Fruit fly (Drosophila melanogaster) whole organism, embryonic: ENCODE measurements around the gene CG46467.

Experiments used
- CG11504 ChIP-seq: fragments of 200-800 bp; sonication (Bioruptor generic); optimal IDR thresholded peaks from 3 replicates; lab custom pipeline; 2019; ENCODE audit warnings: missing biosample characterization, mild to moderate bottlenecking, missing genetic modification characterization, moderate library complexity
- CG12155 ChIP-seq: fragments of 200-800 bp; sonication (Bioruptor generic); optimal IDR thresholded peaks from 3 replicates; lab custom pipeline; 2016; ENCODE audit warnings: missing biosample characterization, missing genetic modification characterization
- CG12942 ChIP-seq: fragments of 200-800 bp; sonication (Bioruptor generic); optimal IDR thresholded peaks from 3 replicates; lab custom pipeline; 2016; ENCODE audit warnings: missing biosample characterization, missing genetic modification characterization
- CG13424 ChIP-seq: fragments of 200-800 bp; sonication (Bioruptor generic); optimal IDR thresholded peaks from 2 replicates; lab custom pipeline; 2019; ENCODE audit warnings: missing biosample characterization, mild to moderate bottlenecking, missing genetic modification characterization, moderate library complexity
- CG14965 ChIP-seq: fragments of 200-800 bp; sonication (Bioruptor generic); optimal IDR thresholded peaks from 2 replicates; lab custom pipeline; 2016; ENCODE audit warnings: missing biosample characterization, missing genetic modification characterization, borderline replicate concordance
- CG15601 ChIP-seq: fragments of 200-800 bp; sonication (Bioruptor generic); optimal IDR thresholded peaks from 3 replicates; lab custom pipeline; 2019; ENCODE audit warnings: missing biosample characterization, mild to moderate bottlenecking, missing genetic modification characterization, moderate library complexity
- CG1603 ChIP-seq: fragments of 200-800 bp; sonication (Bioruptor generic); optimal IDR thresholded peaks from 2 replicates; lab custom pipeline; 2019; ENCODE audit warnings: missing biosample characterization, mild to moderate bottlenecking, missing genetic modification characterization, moderate library complexity
- CG17829 ChIP-seq: fragments of 200-800 bp; optimal IDR thresholded peaks from 2 replicates; lab custom pipeline; 2019; ENCODE audit warnings: missing biosample characterization, mild to moderate bottlenecking, missing genetic modification characterization, moderate library complexity
- CG1832 ChIP-seq: fragments of 200-800 bp; sonication (Bioruptor generic); optimal IDR thresholded peaks from 2 replicates; lab custom pipeline; 2017; ENCODE audit warnings: missing biosample characterization, mild to moderate bottlenecking, missing genetic modification characterization, inconsistent platforms
- CG18476 ChIP-seq: fragments of 200-800 bp; sonication (Bioruptor generic); optimal IDR thresholded peaks from 2 replicates; lab custom pipeline; 2016; ENCODE audit warnings: missing biosample characterization, mild to moderate bottlenecking, missing genetic modification characterization
- CG18599 ChIP-seq: fragments of 200-800 bp; sonication (Bioruptor generic); optimal IDR thresholded peaks from 3 replicates; lab custom pipeline; 2017; ENCODE audit warnings: missing biosample characterization, missing genetic modification characterization, mild to moderate bottlenecking, moderate library complexity, missing genetic modification reagents
- CG2678 ChIP-seq: fragments of 200-800 bp; sonication (Bioruptor generic); optimal IDR thresholded peaks from 3 replicates; lab custom pipeline; 2019; ENCODE audit warnings: missing biosample characterization, mild to moderate bottlenecking, missing genetic modification characterization, moderate library complexity
- CG2712 ChIP-seq: fragments of 200-800 bp; optimal IDR thresholded peaks from 3 replicates; lab custom pipeline; 2019; ENCODE audit warnings: missing biosample characterization, mild to moderate bottlenecking, missing genetic modification characterization, moderate library complexity
- CG2875 ChIP-seq: fragments of 200-800 bp; sonication (Bioruptor generic); optimal IDR thresholded peaks from 2 replicates; lab custom pipeline; 2017; ENCODE audit warnings: missing biosample characterization, mild to moderate bottlenecking, missing genetic modification characterization, missing genetic modification reagents
- CG30403 ChIP-seq: fragments of 200-800 bp; sonication (Bioruptor generic); optimal IDR thresholded peaks from 3 replicates; lab custom pipeline; 2016; ENCODE audit warnings: missing biosample characterization, missing genetic modification characterization
- CG31441 ChIP-seq: fragments of 200-800 bp; sonication (Bioruptor generic); IDR thresholded peaks from 2 replicates; pipeline ENCODE4 v1.3.6; 2022; ENCODE audit warnings: missing biosample characterization, missing genetic modification characterization
- CG34376 ChIP-seq: fragments of 200-800 bp; sonication (Bioruptor generic); optimal IDR thresholded peaks from 2 replicates; lab custom pipeline; 2018; ENCODE audit warnings: missing biosample characterization, mild to moderate bottlenecking, missing genetic modification characterization
- CG4424 ChIP-seq: fragments of 200-800 bp; sonication (Bioruptor generic); optimal IDR thresholded peaks from 3 replicates; lab custom pipeline; 2016; ENCODE audit warnings: missing biosample characterization, missing genetic modification characterization
- CG7839 ChIP-seq: fragments of 200-800 bp; sonication (Bioruptor generic); optimal IDR thresholded peaks from 3 replicates; lab custom pipeline; 2018; ENCODE audit warnings: missing biosample characterization, mild to moderate bottlenecking, missing genetic modification characterization, moderate library complexity
- CoRest ChIP-seq: fragments of 200-800 bp; sonication (Bioruptor generic); optimal IDR thresholded peaks from 3 replicates; lab custom pipeline; 2018; ENCODE audit warnings: missing biosample characterization, mild to moderate bottlenecking, missing genetic modification characterization, moderate library complexity
- Ets65A ChIP-seq: fragments of 200-800 bp; sonication (Bioruptor generic); peaks from one replicate; lab custom pipeline; 2016; ENCODE audit warnings: missing biosample characterization, missing genetic modification characterization
- Fer2 ChIP-seq: fragments of 200-800 bp; sonication (Bioruptor generic); optimal IDR thresholded peaks from 2 replicates; lab custom pipeline; 2018; ENCODE audit warnings: missing biosample characterization, mild to moderate bottlenecking, missing genetic modification characterization, moderate library complexity
- Hr51 ChIP-seq, 2 experiments: fragments of 200-800 bp; sonication (Bioruptor generic); optimal IDR thresholded peaks; 2 replicates in 1 of 2; 3 replicates in 1 of 2; lab custom pipeline; 2016 to 2018; ENCODE audit warnings: missing biosample characterization in 2 of 2, missing genetic modification characterization in 2 of 2, mild to moderate bottlenecking in 1 of 2, moderate library complexity in 1 of 2
- Med ChIP-seq: fragments of 200-800 bp; sonication (Bioruptor generic); peaks from one replicate; lab custom pipeline; 2016; ENCODE audit warnings: missing biosample characterization, missing genetic modification characterization, mild to moderate bottlenecking, inconsistent platforms, moderate library complexity
- PHDP ChIP-seq: fragments of 200-800 bp; sonication (Bioruptor generic); optimal IDR thresholded peaks from 3 replicates; lab custom pipeline; 2018; ENCODE audit warnings: missing biosample characterization, mild to moderate bottlenecking, missing genetic modification characterization, moderate library complexity
- Six4 ChIP-seq: fragments of 200-800 bp; sonication (Bioruptor generic); optimal IDR thresholded peaks from 2 replicates; lab custom pipeline; 2016; ENCODE audit warnings: missing biosample characterization, missing genetic modification characterization
- Sox102F ChIP-seq: fragments of 200-800 bp; sonication (Bioruptor generic); optimal IDR thresholded peaks from 2 replicates; lab custom pipeline; 2018; ENCODE audit warnings: missing biosample characterization, mild to moderate bottlenecking, missing genetic modification characterization, moderate library complexity
- Spps ChIP-seq: fragments of 200-800 bp; sonication (Bioruptor generic); optimal IDR thresholded peaks from 2 replicates; lab custom pipeline; 2018; ENCODE audit warnings: missing biosample characterization, mild to moderate bottlenecking, missing genetic modification characterization
- Vsx1 ChIP-seq: fragments of 200-800 bp; sonication (Bioruptor generic); optimal IDR thresholded peaks from 2 replicates; lab custom pipeline; 2017; ENCODE audit warnings: missing biosample characterization, mild to moderate bottlenecking, missing genetic modification characterization, missing genetic modification reagents
- bsh ChIP-seq, 2 experiments: fragments of 200-800 bp; sonication (Bioruptor generic); optimal IDR thresholded peaks; 2 replicates each; lab custom pipeline; 2017 to 2018; ENCODE audit warnings: mild to moderate bottlenecking in 2 of 2, missing biosample characterization in 2 of 2, missing genetic modification characterization in 2 of 2, moderate library complexity in 1 of 2
- cas ChIP-seq: fragments of 200-800 bp; sonication (Bioruptor generic); IDR thresholded peaks from 2 replicates; pipeline ENCODE4 v1.3.6; 2022; ENCODE audit warnings: missing biosample characterization, missing genetic modification characterization
- cg ChIP-seq: fragments of 200-800 bp; sonication (Bioruptor generic); optimal IDR thresholded peaks from 3 replicates; lab custom pipeline; 2019; ENCODE audit warnings: missing biosample characterization, mild to moderate bottlenecking, missing genetic modification characterization, moderate library complexity
- dmrt99B ChIP-seq: fragments of 200-800 bp; sonication (Bioruptor generic); optimal IDR thresholded peaks from 2 replicates; lab custom pipeline; 2018; ENCODE audit warnings: missing biosample characterization, mild to moderate bottlenecking, missing genetic modification characterization, moderate library complexity
- dysf ChIP-seq: fragments of 200-800 bp; sonication (Bioruptor generic); IDR thresholded peaks from 3 replicates; pipeline ENCODE4 v1.3.6; 2022; ENCODE audit warnings: missing biosample characterization, missing genetic modification characterization
- eve ChIP-seq, 2 experiments: fragments of >200 bp; optimal IDR thresholded peaks; 2 replicates each; lab custom pipeline; 2017; ENCODE audit warnings: missing biosample characterization in 2 of 2, missing genetic modification characterization in 2 of 2
- ewg ChIP-seq: fragments of 200-800 bp; sonication (Bioruptor generic); optimal IDR thresholded peaks from 3 replicates; lab custom pipeline; 2017; ENCODE audit warnings: mild to moderate bottlenecking, missing biosample characterization, missing genetic modification reagents, missing genetic modification characterization
- gt ChIP-seq: fragments of 200-800 bp; sonication (Bioruptor generic); IDR thresholded peaks from 2 replicates; pipeline ENCODE4 v1.3.6; 2022; ENCODE audit warnings: missing biosample characterization, missing genetic modification characterization
- her ChIP-seq: fragments of 200-800 bp; sonication (Bioruptor generic); optimal IDR thresholded peaks from 2 replicates; lab custom pipeline; 2016; ENCODE audit warnings: missing biosample characterization, missing genetic modification characterization
- jigr1 ChIP-seq: fragments of 200-800 bp; sonication (Bioruptor generic); IDR thresholded peaks from 3 replicates; pipeline ENCODE4 v1.3.6; 2022; ENCODE audit warnings: missing biosample characterization, missing genetic modification characterization
- lab ChIP-seq: fragments of 200-800 bp; sonication (Bioruptor generic); optimal IDR thresholded peaks from 3 replicates; lab custom pipeline; 2017; ENCODE audit warnings: missing biosample characterization, missing genetic modification characterization, mild to moderate bottlenecking, moderate library complexity, missing genetic modification reagents
- odd ChIP-seq: fragments of 200-800 bp; sonication (Bioruptor generic); optimal IDR thresholded peaks from 2 replicates; lab custom pipeline; 2017; ENCODE audit warnings: missing biosample characterization, mild to moderate bottlenecking, missing genetic modification characterization
- phol ChIP-seq: fragments of 200-800 bp; sonication (Bioruptor generic); optimal IDR thresholded peaks from 3 replicates; lab custom pipeline; 2018; ENCODE audit warnings: missing biosample characterization, mild to moderate bottlenecking, missing genetic modification characterization, moderate library complexity
- prd ChIP-seq, 3 experiments: fragments of >200 bp in 2 of 3; fragments of 200-800 bp in 1 of 3; sonication (Bioruptor generic) in 1 of 3; optimal IDR thresholded peaks in 2 of 3; IDR thresholded peaks in 1 of 3; 2 replicates in 2 of 3; 3 replicates in 1 of 3; pipeline versions ENCODE4 v1.3.6 to Lab custom; 2017 to 2022; ENCODE audit warnings: missing biosample characterization in 1 of 3, missing genetic modification characterization in 1 of 3
- scrt ChIP-seq: fragments of 200-800 bp; sonication (Bioruptor generic); optimal IDR thresholded peaks from 2 replicates; lab custom pipeline; 2018; ENCODE audit warnings: missing biosample characterization, mild to moderate bottlenecking, missing genetic modification characterization, moderate library complexity
- sd ChIP-seq: fragments of 200-800 bp; sonication (Bioruptor generic); optimal IDR thresholded peaks from 3 replicates; lab custom pipeline; 2018; ENCODE audit warnings: missing biosample characterization, mild to moderate bottlenecking, missing genetic modification characterization, moderate library complexity
- sens ChIP-seq: fragments of 200-800 bp; sonication (Bioruptor generic); peaks from one replicate; lab custom pipeline; 2016; ENCODE audit warnings: missing biosample characterization, missing genetic modification characterization
- zfh1 ChIP-seq: fragments of 200-800 bp; sonication (Bioruptor generic); IDR thresholded peaks from 3 replicates; pipeline ENCODE4 v1.3.6; 2022; ENCODE audit warnings: missing biosample characterization, missing genetic modification characterization

The CG46467 gene

DNA sequence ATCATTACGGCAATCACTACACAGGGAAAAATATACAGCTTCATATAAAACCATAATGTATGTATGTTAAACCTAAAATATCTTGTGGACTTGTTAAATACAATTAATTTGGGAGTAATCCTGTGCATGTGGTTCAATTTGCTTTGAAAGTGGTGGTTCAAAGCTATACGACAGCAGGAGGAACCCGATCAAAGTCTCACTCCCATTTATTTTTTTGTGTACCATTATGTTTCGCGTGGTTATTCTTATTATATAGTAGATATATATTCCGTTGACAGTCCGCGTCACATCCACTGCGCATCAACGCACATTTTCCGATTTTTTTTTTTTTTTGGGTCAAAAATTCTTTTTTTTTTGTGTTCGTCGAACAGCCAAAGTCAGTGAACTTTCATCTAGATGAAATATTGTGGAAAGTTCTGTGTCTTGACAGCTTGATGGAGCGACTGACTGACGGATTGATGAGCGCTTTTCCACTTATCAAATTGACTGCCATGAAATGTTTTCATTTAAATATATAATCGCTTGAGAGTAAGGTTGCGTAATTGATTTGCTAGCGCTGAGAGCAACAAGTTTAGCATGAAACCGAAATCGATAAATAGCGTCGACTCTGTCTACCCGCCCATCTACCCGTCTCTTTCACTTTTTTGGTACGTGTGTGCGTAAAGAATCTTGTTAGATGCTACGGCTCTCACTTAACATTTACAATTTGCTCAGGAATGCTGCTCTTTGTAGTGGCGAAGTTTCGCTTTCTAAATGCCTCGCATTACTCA is 158.7 kb downstream of the CG46467 start (continued):
- TF ChIP-seq CG11504 (tag; lab: Kevin White, UChicago) (peak; percentile 30), dmrt99B (tag; lab: Kevin White, UChicago) (peak; percentile 20), CG17829 (peak; percentile 18), bsh (GFP tag; optimal IDR thresholded peaks at IDR 0.05; lab: Kevin White, UChicago) (peak in 1 of 2 experiments; percentile 17), scrt (GFP tag; lab: Kevin White, UChicago) (peak; percentile 53), CG2678 (peak; percentile 58), zfh1 (no peak), Med (GFP tag; lab: Kevin White, UChicago) (peak; percentile 49), CG18599 (peak; percentile 22), sd (tag; lab: Kevin White, UChicago) (peak; percentile 15), Spps (no peak), CoRest (tag; lab: Kevin White, UChicago) (peak; percentile 23), Ets65A (GFP tag; lab: Kevin White, UChicago) (peak; percentile 80), Fer2 (tag; lab: Kevin White, UChicago) (no peak), odd (GFP tag; lab: Kevin White, UChicago) (no peak), phol (peak; percentile 24), cg (GFP tag; lab: Kevin White, UChicago) (no peak), Vsx1 (GFP tag; lab: Kevin White, UChicago) (peak; percentile 4), CG13424 (tag; lab: Kevin White, UChicago) (peak; percentile 6), gt (GFP tag; lab: Robert Waterston, UW) (no peak), ewg (GFP tag; lab: Kevin White, UChicago) (no peak), sens (GFP tag; lab: Kevin White, UChicago) (peak; percentile 86), CG14965 (GFP tag; lab: Kevin White, UChicago) (no peak), prd (optimal IDR thresholded peaks at IDR 0.05; lab: Kevin White, UChicago) (no peak), prd (GFP tag; IDR thresholded peaks at IDR 0.05; lab: Robert Waterston, UW) (peak; percentile 25; the same call in 1 of the 3 replicates), CG12942 (GFP tag; lab: Kevin White, UChicago) (no peak), lab (GFP tag; lab: Kevin White, UChicago) (peak; percentile 30), her (no peak), eve (GFP tag; optimal IDR thresholded peaks at IDR 0.05; lab: Kevin White, UChicago) (peak in 1 of 2 experiments; percentile 69), cas (GFP tag; lab: Robert Waterston, UW) (no peak), Six4 (no peak), CG2875 (GFP tag; lab: Kevin White, UChicago) (peak; percentile 11), CG1603 (tag; lab: Kevin White, UChicago) (peak; percentile 30), CG2712 (peak; percentile 22), CG7839 (tag; lab: Kevin White, UChicago) (peak; percentile 24), CG31441 (peak; percentile 48), CG30403 (GFP tag; lab: Kevin White, UChicago) (peak; percentile 12), PHDP (tag; lab: Kevin White, UChicago) (peak; percentile 16), CG34376 (no peak), CG1832 (no peak), CG12155 (no peak), dysf (GFP tag; lab: Robert Waterston, UW) (peak; percentile 44; the same call in 1 of the 3 replicates), Hr51 (GFP tag; optimal IDR thresholded peaks at IDR 0.05; lab: Kevin White, UChicago) (peak in 1 of 2 experiments; percentile 47), CG15601 (tag; lab: Kevin White, UChicago) (peak; percentile 1), Sox102F (GFP tag; lab: Kevin White, UChicago) (peak; percentile 54), CG18476 (GFP tag; lab: Kevin White, UChicago) (no peak), jigr1 (GFP tag; lab: Robert Waterston, UW) (no peak), CG4424 (GFP tag; lab: Kevin White, UChicago) (peak; percentile 25)
